Fruit fly (Drosophila melanogaster): ENCODE results near the gene myd.

The myd gene

DNA sequence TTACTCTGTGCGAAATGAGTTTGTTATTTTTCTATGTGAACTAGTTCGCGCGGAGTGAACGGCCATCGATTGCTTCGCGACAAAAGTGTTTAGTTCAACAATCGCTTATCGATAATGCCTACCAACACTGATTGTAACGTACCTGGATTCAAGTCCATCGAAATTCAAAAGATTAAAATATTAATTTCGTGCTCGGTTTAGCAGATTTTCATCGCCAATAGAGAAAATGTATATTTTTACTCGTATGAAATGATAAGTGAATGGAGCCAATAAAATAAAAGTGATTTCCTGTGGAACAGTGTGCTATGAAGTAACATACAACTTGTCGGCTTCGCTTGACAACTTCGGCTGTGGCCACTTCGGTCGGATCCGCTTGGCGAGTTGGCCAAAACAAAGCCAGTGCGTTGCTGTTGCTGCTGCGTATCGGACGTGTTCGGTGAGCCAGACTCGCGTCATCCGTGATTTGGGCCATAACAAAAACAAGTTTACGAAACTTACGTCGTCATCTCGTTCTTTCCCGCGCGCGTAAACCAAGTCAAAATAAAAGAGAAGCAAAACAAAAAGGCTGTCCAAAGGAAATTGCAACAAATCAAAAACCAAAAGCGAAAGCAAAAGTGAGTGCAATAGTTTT lies at the start of gene myd, which contains the start of gene CG5555 (continued):
- TF ChIP-seq abd-A (tag; optimal IDR thresholded peaks at IDR 0.05): peak; percentile 47
- no peak for TF ChIP-seq Atf-2 (GFP tag; optimal IDR thresholded peaks at IDR 0.05)
- TF ChIP-seq sisA (GFP tag; IDR thresholded peaks at IDR 0.05): no peak
- no peak for TF ChIP-seq MTF-1 (GFP tag; optimal IDR thresholded peaks at IDR 0.05; ENCODE audit: borderline replicate concordance)
- peak; percentile 78 for TF ChIP-seq Dll (GFP tag; IDR thresholded peaks at IDR 0.05; ENCODE audit: partially characterized antibody)
- TF ChIP-seq her (GFP tag; optimal IDR thresholded peaks at IDR 0.05): peak; percentile 25
- no peak for TF ChIP-seq CG12236 (GFP tag; optimal IDR thresholded peaks at IDR 0.05)
- TF ChIP-seq CG2120 (GFP tag; optimal IDR thresholded peaks at IDR 0.05): peak; percentile 76
- peak; percentile 49 for TF ChIP-seq CG33213 (GFP tag; optimal IDR thresholded peaks at IDR 0.05)
- TF ChIP-seq Stat92E (GFP tag; optimal IDR thresholded peaks at IDR 0.05): peak in 1 of 3 experiments; percentile 22
- no peak for TF ChIP-seq run (tag; optimal IDR thresholded peaks at IDR 0.05)
- TF ChIP-seq CG12942 (GFP tag; optimal IDR thresholded peaks at IDR 0.05): no peak
- no peak for TF ChIP-seq jumu (GFP tag; optimal IDR thresholded peaks at IDR 0.05)
- TF ChIP-seq ro (GFP tag; IDR thresholded peaks at IDR 0.05): no peak
- TF ChIP-seq CG8388 (GFP tag; optimal IDR thresholded peaks at IDR 0.05): no peak
- peak; percentile 53 for TF ChIP-seq MESR4 (GFP tag; optimal IDR thresholded peaks at IDR 0.05)
- TF ChIP-seq CG6854 (GFP tag; optimal IDR thresholded peaks at IDR 0.05): no peak
- TF ChIP-seq ab (GFP tag; optimal IDR thresholded peaks at IDR 0.05): no peak
- peak; percentile 11 for TF ChIP-seq CG9609 (GFP tag; optimal IDR thresholded peaks at IDR 0.05)
- no peak for TF ChIP-seq CG17912 (GFP tag; optimal IDR thresholded peaks at IDR 0.05)
- TF ChIP-seq HLH4C (GFP tag; IDR thresholded peaks at IDR 0.05; ENCODE audit: partially characterized antibody): peak; percentile 91
- no peak for TF ChIP-seq CG15601 (tag; optimal IDR thresholded peaks at IDR 0.05)
- TF ChIP-seq zfh2 (GFP tag; optimal IDR thresholded peaks at IDR 0.05): peak; percentile 40
- no peak for TF ChIP-seq ATbp (GFP tag; optimal IDR thresholded peaks at IDR 0.05)
- no peak; the same call in 2 of the 3 replicates for TF ChIP-seq Aef1 (GFP tag; IDR thresholded peaks at IDR 0.05)
- no peak for TF ChIP-seq CG4404 (GFP tag; IDR thresholded peaks at IDR 0.05)
- TF ChIP-seq ap (GFP tag; IDR thresholded peaks at IDR 0.05): no peak
- no peak for TF ChIP-seq lov (optimal IDR thresholded peaks at IDR 0.05)
- 0 out of 3 replicates have a peak, but pooled peaks have one; percentile 12 for TF ChIP-seq lov (GFP tag; IDR thresholded peaks at IDR 0.05)
- peak in 1 of 2 experiments; percentile 85 for TF ChIP-seq eve (GFP tag; optimal IDR thresholded peaks at IDR 0.05)
- TF ChIP-seq Hmx (GFP tag; optimal IDR thresholded peaks at IDR 0.05): no peak
- peak; percentile 81 for TF ChIP-seq bbx (GFP tag; IDR thresholded peaks at IDR 0.05; ENCODE audit: partially characterized antibody)
- TF ChIP-seq CrebB (tag; optimal IDR thresholded peaks at IDR 0.05): peak; percentile 32
- peak; percentile 11 to 66 for TF ChIP-seq Pdp1 (GFP tag; optimal IDR thresholded peaks at IDR 0.05)
- peak in 1 of 2 experiments; percentile 5 for TF ChIP-seq Eip74EF (GFP tag; optimal IDR thresholded peaks at IDR 0.05)
- TF ChIP-seq org-1 (GFP tag; optimal IDR thresholded peaks at IDR 0.05): no peak
- peak; percentile 64; the same call in 2 of the 3 replicates for TF ChIP-seq CG2889 (GFP tag; IDR thresholded peaks at IDR 0.05)
- no peak for TF ChIP-seq tin (GFP tag; optimal IDR thresholded peaks at IDR 0.05)
- peak; percentile 28 for TF ChIP-seq vfl (GFP tag; optimal IDR thresholded peaks at IDR 0.05)
- no peak for TF ChIP-seq fd102C (GFP tag; optimal IDR thresholded peaks at IDR 0.05)
- no peak for TF ChIP-seq wek (GFP tag; optimal IDR thresholded peaks at IDR 0.05)
- peak; percentile 54; the same call in 1 of the 2 replicates for TF ChIP-seq Adf1 (GFP tag; IDR thresholded peaks at IDR 0.05)
- peak; percentile 86 for TF ChIP-seq CG6791 (GFP tag; IDR thresholded peaks at IDR 0.05; ENCODE audit: partially characterized antibody)
- TF ChIP-seq CG6683 (GFP tag; optimal IDR thresholded peaks at IDR 0.05): no peak
- peak; percentile 56; the same call in 1 of the 2 replicates for TF ChIP-seq CG14014 (GFP tag; IDR thresholded peaks at IDR 0.05)
- peak; percentile 95 for TF ChIP-seq CG10267 (tag; optimal IDR thresholded peaks at IDR 0.05)
- TF ChIP-seq C15 (GFP tag; IDR thresholded peaks at IDR 0.05): no peak
- no peak for TF ChIP-seq CG7556 (GFP tag; optimal IDR thresholded peaks at IDR 0.05)
- TF ChIP-seq Opbp (GFP tag; IDR thresholded peaks at IDR 0.05; ENCODE audit: partially characterized antibody): peak; percentile 75
